Worm (Caenorhabditis elegans) whole organism, L1 larva: Measurements from ENCODE around the gene nhr-281.

Experiments used
- C04F5.9 ChIP-seq: sonication (generic microtip); optimal IDR thresholded peaks from 2 replicates; lab custom pipeline; 2016; ENCODE audit warnings: missing genetic modification characterization, missing compliant biosample characterization
- Y116A8C.19 ChIP-seq: sonication (generic microtip); optimal IDR thresholded peaks from 2 replicates; lab custom pipeline; 2016; ENCODE audit warnings: missing compliant biosample characterization, missing genetic modification characterization, borderline replicate concordance
- ama-1 ChIP-seq: fragments of 150-350 bp; optimal IDR thresholded peaks from 2 replicates; lab custom pipeline; 2014
- ceh-8 ChIP-seq: fragments of 200-800 bp; sonication (Bioruptor generic); optimal IDR thresholded peaks from 2 replicates; lab custom pipeline; 2018; ENCODE audit warnings: mild to moderate bottlenecking, missing genetic modification characterization, moderate library complexity, missing compliant biosample characterization
- ceh-88 ChIP-seq: fragments of 200-800 bp; sonication (Bioruptor generic); IDR thresholded peaks from 2 replicates; pipeline ENCODE4 v1.3.6; 2022; ENCODE audit warnings: missing genetic modification characterization, missing compliant biosample characterization
- ces-1 ChIP-seq: fragments of 150-350 bp; optimal IDR thresholded peaks from 2 replicates; lab custom pipeline; 2014; ENCODE audit warnings: missing biosample characterization, missing genetic modification reagents, missing genetic modification characterization
- efl-1 ChIP-seq, 4 experiments: fragments of 150-350 bp; optimal IDR thresholded peaks in 3 of 4; peaks in 1 of 4; 1 replicate in 1 of 4; 2 replicates in 3 of 4; lab custom pipeline; 2014; ENCODE audit warnings: missing biosample characterization in 2 of 4, missing genetic modification characterization in 2 of 4, missing genetic modification reagents in 2 of 4
- fkh-10 ChIP-seq: sonication (generic microtip); optimal IDR thresholded peaks from 2 replicates; lab custom pipeline; 2017; ENCODE audit warnings: missing biosample characterization, missing genetic modification reagents, missing genetic modification characterization
- fkh-8 ChIP-seq: sonication (generic microtip); optimal IDR thresholded peaks from 2 replicates; lab custom pipeline; 2016; ENCODE audit warnings: mild to moderate bottlenecking, missing genetic modification characterization, missing compliant biosample characterization
- grh-1 ChIP-seq: fragments of 200-800 bp; sonication (Bioruptor generic); IDR thresholded peaks from 2 replicates; pipeline ENCODE4 v1.3.6; 2022; ENCODE audit warnings: missing genetic modification reagents, missing genetic modification characterization, missing compliant biosample characterization
- hlh-17 ChIP-seq: fragments of 200-800 bp; sonication (Bioruptor generic); optimal IDR thresholded peaks from 2 replicates; lab custom pipeline; 2018; ENCODE audit warnings: missing genetic modification characterization, mild to moderate bottlenecking, missing compliant biosample characterization, moderate library complexity, borderline replicate concordance
- irx-1 ChIP-seq: sonication (generic microtip); optimal IDR thresholded peaks from 2 replicates; lab custom pipeline; 2016; ENCODE audit warnings: missing genetic modification characterization, missing compliant biosample characterization
- jun-1 ChIP-seq: fragments of 150-350 bp; optimal IDR thresholded peaks from 2 replicates; lab custom pipeline; 2014; ENCODE audit warnings: missing biosample characterization, missing genetic modification reagents, missing genetic modification characterization
- lin-13 ChIP-seq: fragments of 150-350 bp; optimal IDR thresholded peaks from 2 replicates; lab custom pipeline; 2014; ENCODE audit warnings: missing biosample characterization, missing genetic modification reagents, missing genetic modification characterization
- lin-14 ChIP-seq: fragments of 200-800 bp; sonication (Bioruptor generic); optimal IDR thresholded peaks from 2 replicates; lab custom pipeline; 2018; ENCODE audit warnings: mild to moderate bottlenecking, missing genetic modification characterization, moderate library complexity, missing compliant biosample characterization
- lin-15B ChIP-seq: fragments of 150-350 bp; sonication (generic microtip); optimal IDR thresholded peaks from 3 replicates; lab custom pipeline; 2014; ENCODE audit warnings: missing biosample characterization, missing genetic modification characterization
- lin-35 ChIP-seq, 2 experiments: fragments of 150-350 bp; optimal IDR thresholded peaks; 2 replicates each; lab custom pipeline; 2014; ENCODE audit warnings: missing biosample characterization in 2 of 2, missing genetic modification characterization in 2 of 2, missing genetic modification reagents in 2 of 2
- mef-2 ChIP-seq: fragments of 150-350 bp; optimal IDR thresholded peaks from 2 replicates; lab custom pipeline; 2014; ENCODE audit warnings: missing biosample characterization, missing genetic modification characterization
- mep-1 ChIP-seq: fragments of 150-350 bp; optimal IDR thresholded peaks from 2 replicates; lab custom pipeline; 2014; ENCODE audit warnings: missing biosample characterization, missing genetic modification characterization
- nhr-11 ChIP-seq: fragments of 150-350 bp; optimal IDR thresholded peaks from 2 replicates; lab custom pipeline; 2014; ENCODE audit warnings: missing biosample characterization, missing genetic modification characterization
- nhr-19 ChIP-seq: fragments of 200-800 bp; sonication (Bioruptor generic); conservative IDR thresholded peaks from 2 replicates; pipeline ENCODE4 v1.3.6; 2022; ENCODE audit warnings: missing genetic modification characterization, missing compliant biosample characterization
- nhr-20 ChIP-seq: sonication (generic microtip); optimal IDR thresholded peaks from 2 replicates; lab custom pipeline; 2016; ENCODE audit warnings: mild to moderate bottlenecking, missing genetic modification characterization, missing compliant biosample characterization
- nhr-28 ChIP-seq: fragments of 150-350 bp; optimal IDR thresholded peaks from 2 replicates; lab custom pipeline; 2014; ENCODE audit warnings: missing biosample characterization, missing genetic modification characterization
- nhr-47 ChIP-seq: sonication (generic microtip); optimal IDR thresholded peaks from 2 replicates; lab custom pipeline; 2016; ENCODE audit warnings: mild to moderate bottlenecking, missing genetic modification characterization, moderate library complexity, missing compliant biosample characterization
- nhr-71 ChIP-seq: sonication (generic microtip); optimal IDR thresholded peaks from 2 replicates; lab custom pipeline; 2016; ENCODE audit warnings: mild to moderate bottlenecking, missing genetic modification characterization, moderate library complexity, missing compliant biosample characterization
- nhr-76 ChIP-seq: sonication (generic microtip); optimal IDR thresholded peaks from 2 replicates; lab custom pipeline; 2017; ENCODE audit warnings: missing biosample characterization, missing genetic modification characterization
- nhr-84 ChIP-seq: sonication (generic microtip); optimal IDR thresholded peaks from 2 replicates; lab custom pipeline; 2017; ENCODE audit warnings: missing biosample characterization, missing genetic modification characterization
- nhr-85 ChIP-seq: sonication (generic microtip); peaks from one replicate; lab custom pipeline; 2016; ENCODE audit warnings: missing genetic modification characterization, inconsistent platforms, missing compliant biosample characterization
- nhr-90 ChIP-seq: sonication (generic microtip); optimal IDR thresholded peaks from 2 replicates; lab custom pipeline; 2016; ENCODE audit warnings: mild to moderate bottlenecking, missing genetic modification characterization, missing compliant biosample characterization; ENCODE audit not compliant: poor library complexity
- pag-3 ChIP-seq: sonication (generic microtip); optimal IDR thresholded peaks from 2 replicates; lab custom pipeline; 2017; ENCODE audit warnings: missing genetic modification characterization, mild to moderate bottlenecking, missing compliant biosample characterization, antibody characterized with exemption, borderline replicate concordance; ENCODE audit not compliant: insufficient read depth
- pqm-1 ChIP-seq: sonication (generic microtip); optimal IDR thresholded peaks from 3 replicates; lab custom pipeline; 2017; ENCODE audit warnings: missing biosample characterization, missing genetic modification characterization
- skn-1 ChIP-seq: fragments of 150-350 bp; optimal IDR thresholded peaks from 2 replicates; lab custom pipeline; 2014; ENCODE audit warnings: missing biosample characterization, missing genetic modification characterization
- snpc-4 ChIP-seq: fragments of 150-350 bp; optimal IDR thresholded peaks from 2 replicates; lab custom pipeline; 2014; ENCODE audit warnings: missing biosample characterization, missing genetic modification characterization
- snu-23 ChIP-seq: sonication (generic microtip); optimal IDR thresholded peaks from 2 replicates; lab custom pipeline; 2016; ENCODE audit warnings: missing genetic modification characterization, missing compliant biosample characterization
- swsn-7 ChIP-seq: sonication (generic microtip); optimal IDR thresholded peaks from 2 replicates; lab custom pipeline; 2016; ENCODE audit warnings: missing genetic modification characterization, missing compliant biosample characterization
- tlp-1 ChIP-seq: fragments of 150-350 bp; optimal IDR thresholded peaks from 2 replicates; lab custom pipeline; 2014; ENCODE audit warnings: missing biosample characterization, missing genetic modification characterization
- unc-30 ChIP-seq: sonication (generic microtip); optimal IDR thresholded peaks from 2 replicates; lab custom pipeline; 2017; ENCODE audit warnings: missing biosample characterization, missing genetic modification characterization
- unc-62 ChIP-seq: fragments of 150-350 bp; optimal IDR thresholded peaks from 2 replicates; lab custom pipeline; 2014; ENCODE audit warnings: missing biosample characterization, missing genetic modification reagents, missing genetic modification characterization
- vab-15 ChIP-seq: sonication (generic microtip); optimal IDR thresholded peaks from 2 replicates; lab custom pipeline; 2017; ENCODE audit warnings: missing genotype, mild to moderate bottlenecking, missing genetic modification characterization, missing compliant biosample characterization
- ztf-4 ChIP-seq: fragments of 150-350 bp; optimal IDR thresholded peaks from 2 replicates; lab custom pipeline; 2014; ENCODE audit warnings: missing biosample characterization, missing genetic modification characterization

nhr-281 gene

ce11 chrX:14101986-14102385 is 11.3 kb downstream of the nhr-281 start, which contains the start of gene F16B12.6 (continued):
- TF ChIP-seq ceh-88 (peak; percentile 57; the same call in 1 of the 2 replicates), nhr-85 (tag; lab: Kevin White, UChicago) (peak; percentile 90), nhr-90 (peak; percentile 68), nhr-84 (no peak), vab-15 (tag; lab: Kevin White, UChicago) (no peak), nhr-28 (no peak), lin-15B (tag; lab: Kevin White, UChicago) (peak; percentile 88), swsn-7 (tag; lab: Kevin White, UChicago) (peak; percentile 82), skn-1 (tag; lab: Kevin White, UChicago) (peak; percentile 75), grh-1 (GFP tag; lab: Robert Waterston, UW) (no peak; the same call in 1 of the 2 replicates), ceh-8 (GFP tag; lab: Kevin White, UChicago) (no peak), ztf-4 (tag; lab: Kevin White, UChicago) (no peak), mef-2 (no peak), nhr-76 (tag; lab: Kevin White, UChicago) (no peak), tlp-1 (tag; lab: Kevin White, UChicago) (no peak), irx-1 (tag; lab: Kevin White, UChicago) (peak; percentile 65), fkh-10 (peak; percentile 28), C04F5.9 (peak; percentile 16), jun-1 (tag; lab: Kevin White, UChicago) (peak; percentile 52), nhr-11 (tag; lab: Kevin White, UChicago) (no peak), pag-3 (tag; lab: Kevin White, UChicago) (no peak), ama-1 (no peak), unc-62 (GFP tag; lab: Kevin White, UChicago) (no peak), unc-30 (tag; lab: Kevin White, UChicago) (no peak), fkh-8 (tag; lab: Kevin White, UChicago) (peak; percentile 92), nhr-20 (peak; percentile 85), mep-1 (tag; lab: Kevin White, UChicago) (peak; percentile 85), pqm-1 (tag; lab: Kevin White, UChicago) (no peak), nhr-19 (GFP tag; lab: Robert Waterston, UW) (peak; percentile 71), lin-14 (peak; percentile 97), nhr-71 (tag; lab: Kevin White, UChicago) (peak; percentile 88), lin-13 (peak; percentile 78), hlh-17 (GFP tag; lab: Kevin White, UChicago) (no peak), Y116A8C.19 (tag; lab: Kevin White, UChicago) (no peak), ces-1 (no peak)

ce11 chrX:14098618-14099118 is 14.6 kb downstream of the nhr-281 start, which contains the start of gene F16B12.4:
F16B12.4 (minus strand) TSS chrX:14098668.
- peak in 1 of 2 experiments; percentile 29 for TF ChIP-seq lin-35 (GFP tag; optimal IDR thresholded peaks at IDR 0.05; lab: Kevin White, UChicago)
- peak; percentile 13 for TF ChIP-seq swsn-7 (tag; lab: Kevin White, UChicago)
- TF ChIP-seq nhr-71 (tag; lab: Kevin White, UChicago): peak; percentile 0
- no peak for TF ChIP-seq snpc-4 (tag; lab: Kevin White, UChicago)
- TF ChIP-seq ceh-88: no peak
- peak; percentile 16 for TF ChIP-seq nhr-47 (tag; lab: Kevin White, UChicago)
- no peak for TF ChIP-seq lin-14
- peak; percentile 1 for TF ChIP-seq nhr-85 (tag; lab: Kevin White, UChicago)
- peak; percentile 12 for TF ChIP-seq snu-23 (GFP tag; lab: Kevin White, UChicago)
- peak in 1 of 2 experiments; percentile 7 for TF ChIP-seq efl-1 (optimal IDR thresholded peaks at IDR 0.05; lab: Kevin White, UChicago)
- peak in 1 of 2 experiments; percentile 3 for TF ChIP-seq efl-1 (GFP tag; optimal IDR thresholded peaks at IDR 0.05 in 1 of 2; lab: Kevin White, UChicago)
- TF ChIP-seq mep-1 (tag; lab: Kevin White, UChicago): peak; percentile 8
- TF ChIP-seq, all 84 proteins: peak for 8
